Fruit fly (Drosophila melanogaster) whole organism: ENCODE data around the gene mRpL10.

Experiments
- CG8478 ChIP-seq: fragments of >200 bp; optimal IDR thresholded peaks from 2 replicates; lab custom pipeline; 2018; ENCODE audit warnings: inconsistent platforms
- Dll ChIP-seq: fragments of >200 bp; optimal IDR thresholded peaks from 2 replicates; lab custom pipeline; 2017
- EcR ChIP-seq, 2 experiments: fragments of >200 bp; optimal IDR thresholded peaks; 2 replicates each; lab custom pipeline; 2017; ENCODE audit warnings: missing biosample characterization in 2 of 2, missing genetic modification characterization in 2 of 2, missing genetic modification reagents in 2 of 2
- pan ChIP-seq: fragments of >200 bp; optimal IDR thresholded peaks from 2 replicates; lab custom pipeline; 2017
- psq ChIP-seq: fragments of >200 bp; optimal IDR thresholded peaks from 2 replicates; lab custom pipeline; 2017

DNA sequence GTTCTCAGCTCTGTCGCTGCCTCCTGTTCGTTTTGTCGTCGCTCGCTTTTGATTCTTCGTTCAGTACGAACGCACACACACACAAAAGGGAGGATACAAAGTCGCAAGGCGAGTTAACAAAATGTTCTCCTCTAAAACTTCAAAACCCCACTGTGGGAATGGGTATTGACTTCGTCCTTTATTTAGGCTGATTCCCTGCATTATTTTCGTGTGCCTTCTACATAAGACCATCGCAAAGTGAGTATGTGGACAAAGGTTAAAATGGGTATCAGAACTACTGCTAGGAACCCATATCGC is 21.8 kb downstream of the mRpL10 start:
- no peak for TF ChIP-seq pan (lab: Kevin White, UChicago)
- TF ChIP-seq psq (lab: Kevin White, UChicago) = no peak
- no peak for TF ChIP-seq Dll (lab: Kevin White, UChicago)
- TF ChIP-seq CG8478 (lab: Kevin White, UChicago) = no peak
- TF ChIP-seq EcR (GFP tag; optimal IDR thresholded peaks at IDR 0.05; lab: Kevin White, UChicago) = no peak
